Worm (Caenorhabditis elegans): ENCODE data around the gene mix-1.
A peak's percentile ranks its signal among the peaks of the same experiment; 100 is the strongest.

- TF ChIP-seq lin-15B (tag; optimal IDR thresholded peaks at IDR 0.05) = peak; percentile 68
- peak; percentile 49 for TF ChIP-seq lir-3 (tag; optimal IDR thresholded peaks at IDR 0.05; ENCODE audit: poor library complexity)
- TF ChIP-seq ama-1 (optimal IDR thresholded peaks at IDR 0.05) = no peak
Measured at ce11 chrII:10784780-10785463, 39.1 kb upstream of the mix-1 start, which contains the start of gene cdl-1.
